Fruit fly (Drosophila melanogaster) Kc167 (cell line): ENCODE data around the gene TpnC25D.

Source experiments
- Myc ChIP-seq: fragments of >200 bp; optimal IDR thresholded peaks from 2 replicates; lab custom pipeline; 2017; ENCODE audit warnings: missing external identifiers
- Sin3A ChIP-seq: fragments of >200 bp; optimal IDR thresholded peaks from 2 replicates; lab custom pipeline; 2018; ENCODE audit warnings: missing external identifiers
- h ChIP-seq: fragments of >200 bp; optimal IDR thresholded peaks from 3 replicates; lab custom pipeline; 2018; ENCODE audit warnings: missing external identifiers
- insv ChIP-seq: fragments of >200 bp; optimal IDR thresholded peaks from 3 replicates; lab custom pipeline; 2018; ENCODE audit warnings: missing external identifiers

DNA sequence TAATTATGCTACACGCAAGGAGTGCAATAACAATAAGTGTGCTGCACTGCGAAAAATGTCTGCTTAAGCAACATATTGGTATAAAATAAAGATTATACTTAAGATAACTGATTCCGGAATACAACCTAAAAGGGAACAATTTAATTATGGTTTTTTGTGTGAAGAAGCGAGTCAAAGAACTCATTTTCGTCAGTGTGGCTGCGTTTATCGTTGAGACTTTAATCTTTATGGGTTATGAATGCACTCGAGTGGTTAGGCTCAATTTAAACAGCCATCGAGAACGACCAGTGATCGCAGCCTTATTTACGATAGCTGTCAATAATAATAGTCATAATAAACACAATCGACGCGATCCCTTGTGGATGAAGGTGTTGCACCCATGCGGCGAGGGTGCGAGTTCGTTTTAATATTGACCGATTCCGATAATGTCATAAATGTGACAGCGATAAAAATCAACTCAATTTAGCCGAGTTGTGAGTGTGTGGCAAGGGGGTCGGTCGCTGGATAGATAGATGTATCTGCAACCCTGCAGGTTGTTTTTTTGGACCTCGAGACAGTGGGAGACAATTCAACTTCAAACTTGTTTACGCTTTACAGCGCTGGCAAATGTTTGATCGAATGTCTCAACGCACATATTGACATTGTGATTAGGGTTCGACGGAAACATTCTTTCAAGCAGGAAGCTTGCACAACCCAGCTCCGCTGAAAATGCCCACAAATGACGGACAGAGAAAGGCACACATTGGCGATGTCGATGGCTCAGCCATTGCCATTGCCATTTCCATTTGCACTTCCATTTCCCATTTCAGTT, 39.7 kb downstream of the TpnC25D start:
- TF ChIP-seq h (lab: Kevin White, UChicago) = no peak
- no peak for TF ChIP-seq Myc
- no peak for TF ChIP-seq Sin3A (lab: Kevin White, UChicago)
- TF ChIP-seq insv (lab: Kevin White, UChicago) = no peak
